Worm (Caenorhabditis elegans) whole organism, L2 larva: Measurements from ENCODE around the gene scl-8.

ENCODE experiments used
- C34F6.9 ChIP-seq: fragments of 150-350 bp; optimal IDR thresholded peaks from 2 replicates; lab custom pipeline; 2014; ENCODE audit warnings: missing biosample characterization, missing genetic modification characterization
- F13H6.1 ChIP-seq: sonication (generic microtip); optimal IDR thresholded peaks from 2 replicates; lab custom pipeline; 2016; ENCODE audit warnings: missing genetic modification characterization, missing compliant biosample characterization
- R02D3.7 ChIP-seq: fragments of 150-350 bp; optimal IDR thresholded peaks from 2 replicates; lab custom pipeline; 2014; ENCODE audit warnings: missing biosample characterization, missing genetic modification characterization
- ZK546.5 ChIP-seq: sonication (generic microtip); optimal IDR thresholded peaks from 2 replicates; lab custom pipeline; 2017; ENCODE audit warnings: missing biosample characterization, missing genetic modification characterization
- alr-1 ChIP-seq: fragments of 150-350 bp; optimal IDR thresholded peaks from 2 replicates; lab custom pipeline; 2014; ENCODE audit warnings: missing biosample characterization, missing genetic modification characterization
- aly-2 ChIP-seq: fragments of 150-350 bp; optimal IDR thresholded peaks from 2 replicates; lab custom pipeline; 2014; ENCODE audit warnings: missing biosample characterization, missing genetic modification characterization
- ama-1 ChIP-seq: fragments of 150-350 bp; optimal IDR thresholded peaks from 2 replicates; lab custom pipeline; 2018; ENCODE audit warnings: inconsistent platforms
- dmd-4 ChIP-seq: sonication (generic microtip); optimal IDR thresholded peaks from 2 replicates; lab custom pipeline; 2017; ENCODE audit warnings: missing biosample characterization, missing genetic modification characterization
- egl-27 ChIP-seq: sonication (generic microtip); optimal IDR thresholded peaks from 3 replicates; lab custom pipeline; 2017; ENCODE audit warnings: missing biosample characterization, missing genetic modification reagents, missing genetic modification characterization
- elt-1 ChIP-seq: fragments of 150-350 bp; optimal IDR thresholded peaks from 2 replicates; lab custom pipeline; 2014; ENCODE audit warnings: missing biosample characterization, missing genetic modification characterization
- elt-3 ChIP-seq: sonication (generic microtip); optimal IDR thresholded peaks from 2 replicates; lab custom pipeline; 2017; ENCODE audit warnings: missing biosample characterization, missing genetic modification characterization
- fos-1 ChIP-seq: fragments of 150-350 bp; optimal IDR thresholded peaks from 2 replicates; lab custom pipeline; 2014; ENCODE audit warnings: missing biosample characterization, missing genetic modification characterization
- gmeb-1 ChIP-seq: fragments of 150-350 bp; optimal IDR thresholded peaks from 2 replicates; lab custom pipeline; 2014; ENCODE audit warnings: missing biosample characterization, missing genetic modification characterization
- lin-11 ChIP-seq: fragments of 150-350 bp; sonication (generic microtip); optimal IDR thresholded peaks from 2 replicates; lab custom pipeline; 2014; ENCODE audit warnings: missing biosample characterization, missing genetic modification characterization, inconsistent platforms, mixed read lengths
- lin-13 ChIP-seq: fragments of 150-350 bp; optimal IDR thresholded peaks from 2 replicates; lab custom pipeline; 2014; ENCODE audit warnings: missing biosample characterization, missing genetic modification reagents, missing genetic modification characterization
- mab-5 ChIP-seq: fragments of 150-350 bp; optimal IDR thresholded peaks from 2 replicates; lab custom pipeline; 2014; ENCODE audit warnings: missing biosample characterization, missing genetic modification characterization
- mbf-1 ChIP-seq: sonication (generic microtip); optimal IDR thresholded peaks from 2 replicates; lab custom pipeline; 2017; ENCODE audit warnings: missing biosample characterization, missing genetic modification characterization
- nhr-10 ChIP-seq: sonication (generic microtip); optimal IDR thresholded peaks from 2 replicates; lab custom pipeline; 2017; ENCODE audit warnings: missing biosample characterization, missing genetic modification characterization
- nhr-11 ChIP-seq: fragments of 150-350 bp; optimal IDR thresholded peaks from 2 replicates; lab custom pipeline; 2014; ENCODE audit warnings: missing biosample characterization, missing genetic modification characterization
- nhr-12 ChIP-seq: fragments of 150-350 bp; optimal IDR thresholded peaks from 2 replicates; lab custom pipeline; 2014; ENCODE audit warnings: missing biosample characterization, missing genetic modification characterization
- nhr-129 ChIP-seq: fragments of 150-350 bp; optimal IDR thresholded peaks from 2 replicates; lab custom pipeline; 2014; ENCODE audit warnings: missing biosample characterization, missing genetic modification characterization
- nhr-21 ChIP-seq: fragments of 150-350 bp; optimal IDR thresholded peaks from 2 replicates; lab custom pipeline; 2014; ENCODE audit warnings: missing biosample characterization, missing genetic modification characterization
- nhr-25 ChIP-seq: fragments of 150-350 bp; sonication (generic microtip); optimal IDR thresholded peaks from 3 replicates; lab custom pipeline; 2014; ENCODE audit warnings: missing biosample characterization, missing genetic modification characterization
- nhr-6 ChIP-seq: fragments of 150-350 bp; optimal IDR thresholded peaks from 2 replicates; lab custom pipeline; 2014; ENCODE audit warnings: missing biosample characterization, missing genetic modification characterization
- nhr-77 ChIP-seq: fragments of 150-350 bp; optimal IDR thresholded peaks from 2 replicates; lab custom pipeline; 2014; ENCODE audit warnings: missing biosample characterization, missing genetic modification characterization
- peb-1 ChIP-seq: fragments of 150-350 bp; optimal IDR thresholded peaks from 2 replicates; lab custom pipeline; 2014; ENCODE audit warnings: missing biosample characterization, missing genetic modification characterization
- sem-4 ChIP-seq: fragments of 150-350 bp; optimal IDR thresholded peaks from 2 replicates; lab custom pipeline; 2014; ENCODE audit warnings: missing biosample characterization, missing genetic modification reagents, missing genetic modification characterization
- skn-1 ChIP-seq: sonication (generic microtip); optimal IDR thresholded peaks from 2 replicates; lab custom pipeline; 2017; ENCODE audit warnings: missing biosample characterization, missing genetic modification characterization
- sma-3 ChIP-seq: sonication (generic microtip); optimal IDR thresholded peaks from 2 replicates; lab custom pipeline; 2016; ENCODE audit warnings: missing genetic modification reagents, missing genetic modification characterization, missing compliant biosample characterization
- unc-39 ChIP-seq: fragments of 150-350 bp; optimal IDR thresholded peaks from 2 replicates; lab custom pipeline; 2014; ENCODE audit warnings: missing biosample characterization, missing genetic modification characterization
- unc-55 ChIP-seq: fragments of 150-350 bp; sonication (generic microtip); optimal IDR thresholded peaks from 3 replicates; lab custom pipeline; 2014; ENCODE audit warnings: missing biosample characterization, missing genetic modification reagents, missing genetic modification characterization
- unc-62 ChIP-seq: fragments of 150-350 bp; optimal IDR thresholded peaks from 2 replicates; lab custom pipeline; 2014; ENCODE audit warnings: missing biosample characterization, missing genetic modification reagents, missing genetic modification characterization
- ztf-1 ChIP-seq: fragments of 200-800 bp; sonication (Bioruptor generic); conservative IDR thresholded peaks from 2 replicates; pipeline ENCODE4 v1.3.6; 2022; ENCODE audit warnings: missing genetic modification characterization, missing compliant biosample characterization
- ztf-4 ChIP-seq: fragments of 150-350 bp; optimal IDR thresholded peaks from 2 replicates; lab custom pipeline; 2014; ENCODE audit warnings: missing biosample characterization, missing genetic modification characterization

scl-8 gene

ce11 chrIV:13080861-13081260 is 9.3 kb downstream of the scl-8 start:
- TF ChIP-seq nhr-129 (tag; lab: Kevin White, UChicago) (peak; percentile 19), lin-11 (no peak)

DNA sequence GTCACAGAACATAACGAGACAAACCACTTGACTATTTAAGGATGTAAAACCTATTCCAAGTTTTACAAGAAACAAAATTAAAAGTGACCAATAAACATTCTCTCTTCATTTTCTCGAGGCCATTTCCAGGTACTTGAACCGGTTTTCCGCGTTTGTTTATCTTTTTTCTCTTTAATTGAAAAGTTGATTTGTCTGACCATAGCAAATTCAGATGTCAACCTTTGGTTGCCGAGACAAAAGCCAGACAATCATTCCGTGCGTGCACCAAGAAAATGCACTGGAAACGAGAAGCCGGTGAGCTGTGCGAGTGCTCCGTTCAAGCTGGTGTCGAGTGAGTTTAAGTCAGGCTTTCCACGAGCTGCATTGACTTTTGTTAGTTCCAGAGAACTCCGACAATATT is 10.6 kb downstream of the scl-8 start:
- TF ChIP-seq nhr-25 (tag; lab: Kevin White, UChicago) = peak; percentile 19
- TF ChIP-seq nhr-129 (tag; lab: Kevin White, UChicago) = peak; percentile 38
- TF ChIP-seq sem-4 (tag; lab: Kevin White, UChicago) = peak; percentile 10
- no peak for TF ChIP-seq mbf-1
- no peak for TF ChIP-seq skn-1 (tag; lab: Kevin White, UChicago)
- no peak for TF ChIP-seq ama-1 (lab: Kevin White, UChicago)
- no peak for TF ChIP-seq C34F6.9 (tag; lab: Kevin White, UChicago)
- no peak for TF ChIP-seq lin-11
- no peak for TF ChIP-seq R02D3.7
- TF ChIP-seq ZK546.5 (tag; lab: Kevin White, UChicago) = no peak
- TF ChIP-seq nhr-77 (tag; lab: Kevin White, UChicago) = no peak

DNA sequence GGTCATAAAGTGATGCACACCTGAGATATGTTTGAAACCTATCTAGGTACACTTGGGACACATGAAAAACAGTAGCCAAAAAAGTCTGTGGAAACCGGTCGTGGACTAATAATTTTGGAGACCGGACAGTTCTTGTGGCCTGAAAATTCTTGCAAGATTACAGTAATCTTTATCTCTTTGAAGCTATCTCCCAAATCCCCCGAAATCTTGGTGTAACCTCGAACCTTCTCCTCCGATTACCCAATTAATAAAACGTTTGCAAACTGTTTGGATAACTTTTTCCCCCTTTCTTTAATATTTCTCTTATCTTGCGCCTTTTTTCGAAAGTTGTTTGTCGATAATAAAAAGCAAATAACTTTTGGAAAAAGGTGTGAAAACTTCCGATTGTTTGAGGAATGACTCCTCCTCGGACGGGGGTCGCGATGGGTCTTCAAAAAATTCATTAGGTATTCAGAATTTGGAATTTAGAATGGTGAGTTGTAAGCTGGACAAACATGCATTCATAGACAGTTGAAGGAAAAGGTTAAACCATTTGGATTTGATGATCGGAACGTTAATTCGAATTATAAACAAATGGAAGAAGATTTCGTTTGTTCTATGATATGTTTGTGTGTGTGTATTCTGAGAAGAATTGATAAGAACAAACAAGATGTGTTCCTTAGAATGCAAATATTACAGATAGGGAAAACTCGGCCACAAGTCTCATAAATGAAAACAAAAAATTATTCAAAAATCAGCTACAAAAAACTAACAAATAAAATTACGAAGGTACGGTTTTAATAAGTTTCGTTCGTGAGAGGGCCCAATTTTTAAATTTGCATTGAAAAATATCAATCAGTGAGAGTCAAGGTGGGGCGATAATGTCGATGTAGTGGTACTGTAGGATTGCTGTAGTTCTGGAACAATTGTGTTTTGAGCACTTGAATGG is 11.6 kb downstream of the scl-8 start:
- TF ChIP-seq ztf-4 (peak; percentile 77), nhr-10 (tag; lab: Kevin White, UChicago) (no peak), alr-1 (tag; lab: Kevin White, UChicago) (no peak), nhr-11 (tag; lab: Kevin White, UChicago) (no peak), egl-27 (tag; lab: Kevin White, UChicago) (no peak), aly-2 (tag; lab: Kevin White, UChicago) (no peak), ztf-1 (no peak), ama-1 (lab: Kevin White, UChicago) (peak; percentile 22), F13H6.1 (tag; lab: Kevin White, UChicago) (peak; percentile 17), sma-3 (peak; percentile 66), nhr-6 (tag; lab: Kevin White, UChicago) (peak; percentile 12), peb-1 (tag; lab: Kevin White, UChicago) (no peak), nhr-25 (tag; lab: Kevin White, UChicago) (peak; percentile 92), gmeb-1 (no peak), C34F6.9 (tag; lab: Kevin White, UChicago) (no peak)

- TF ChIP-seq mab-5 (tag; lab: Kevin White, UChicago) (no peak), sma-3 (no peak), aly-2 (tag; lab: Kevin White, UChicago) (no peak), nhr-21 (no peak), unc-62 (no peak), gmeb-1 (no peak), nhr-6 (tag; lab: Kevin White, UChicago) (no peak), dmd-4 (tag; lab: Kevin White, UChicago) (no peak), lin-13 (GFP tag; lab: Kevin White, UChicago) (no peak), unc-55 (no peak), egl-27 (tag; lab: Kevin White, UChicago) (no peak), ZK546.5 (tag; lab: Kevin White, UChicago) (no peak), nhr-12 (tag; lab: Kevin White, UChicago) (no peak), elt-1 (tag; lab: Kevin White, UChicago) (no peak), C34F6.9 (tag; lab: Kevin White, UChicago) (no peak), skn-1 (tag; lab: Kevin White, UChicago) (no peak)
Measured at ce11 chrIV:13085675-13086074, 14.1 kb downstream of the scl-8 start.

- TF ChIP-seq nhr-21 = no peak
- no peak for TF ChIP-seq lin-13 (GFP tag; lab: Kevin White, UChicago)
- no peak for TF ChIP-seq C34F6.9 (tag; lab: Kevin White, UChicago)
- TF ChIP-seq fos-1 (tag; lab: Kevin White, UChicago) = no peak
- no peak for TF ChIP-seq nhr-6 (tag; lab: Kevin White, UChicago)
- TF ChIP-seq unc-39 (tag; lab: Kevin White, UChicago) = no peak
- TF ChIP-seq elt-3 (tag; lab: Kevin White, UChicago) = no peak
- no peak for TF ChIP-seq elt-1 (tag; lab: Kevin White, UChicago)
- TF ChIP-seq F13H6.1 (tag; lab: Kevin White, UChicago) = no peak
- TF ChIP-seq egl-27 (tag; lab: Kevin White, UChicago) = no peak
- no peak for TF ChIP-seq sma-3
- TF ChIP-seq, all 48 proteins: peak for 0
Measured at ce11 chrIV:13086705-13087104, 15.2 kb downstream of the scl-8 start, which contains the start of gene spin-2. Gene spin-2 (plus strand): TSS chrIV:13087005.
